Fruit fly (Drosophila melanogaster) whole organism, pupa: Measurements from ENCODE around the gene CG8945.

Experiments used
- CG10348 ChIP-seq: fragments of 200-800 bp; sonication (Bioruptor generic); IDR thresholded peaks from 2 replicates; pipeline ENCODE4 v1.3.6; 2022; ENCODE audit warnings: missing biosample characterization, missing genetic modification characterization
- CG12605 ChIP-seq: fragments of 200-800 bp; sonication (Bioruptor generic); IDR thresholded peaks from 2 replicates; pipeline ENCODE4 v1.3.6; 2022; ENCODE audit warnings: missing biosample characterization, missing genetic modification characterization
- CG13204 ChIP-seq: fragments of 200-800 bp; sonication (Bioruptor generic); optimal IDR thresholded peaks from 2 replicates; lab custom pipeline; 2018; ENCODE audit warnings: missing biosample characterization, mild to moderate bottlenecking, missing genetic modification characterization, moderate library complexity
- CG14655 ChIP-seq: fragments of 200-800 bp; sonication (Bioruptor generic); optimal IDR thresholded peaks from 3 replicates; lab custom pipeline; 2017; ENCODE audit warnings: mild to moderate bottlenecking, missing biosample characterization, missing genetic modification reagents, missing genetic modification characterization
- CG15710 ChIP-seq: fragments of 200-800 bp; sonication (Bioruptor generic); optimal IDR thresholded peaks from 2 replicates; lab custom pipeline; 2018; ENCODE audit warnings: missing biosample characterization, mild to moderate bottlenecking, missing genetic modification characterization, moderate library complexity
- CG17806 ChIP-seq: fragments of 200-800 bp; sonication (Bioruptor generic); optimal IDR thresholded peaks from 2 replicates; lab custom pipeline; 2018; ENCODE audit warnings: missing biosample characterization, mild to moderate bottlenecking, missing genetic modification characterization, moderate library complexity
- CG32121 ChIP-seq: fragments of 200-800 bp; sonication (Bioruptor generic); IDR thresholded peaks from 2 replicates; pipeline ENCODE4 v1.3.6; 2022; ENCODE audit warnings: missing biosample characterization, missing genetic modification characterization
- CG34367 ChIP-seq: fragments of 200-800 bp; sonication (Bioruptor generic); optimal IDR thresholded peaks from 2 replicates; lab custom pipeline; 2018; ENCODE audit warnings: missing biosample characterization, mild to moderate bottlenecking, missing genetic modification characterization
- CG4496 ChIP-seq: fragments of 200-800 bp; sonication (Bioruptor generic); IDR thresholded peaks from 3 replicates; pipeline ENCODE4 v1.3.6; 2022; ENCODE audit warnings: missing biosample characterization, missing genetic modification characterization
- CG8159 ChIP-seq: fragments of 200-800 bp; sonication (Bioruptor generic); optimal IDR thresholded peaks from 3 replicates; lab custom pipeline; 2018; ENCODE audit warnings: missing biosample characterization, mild to moderate bottlenecking, missing genetic modification characterization, moderate library complexity
- CG8301 ChIP-seq: fragments of 200-800 bp; sonication (Bioruptor generic); optimal IDR thresholded peaks from 2 replicates; lab custom pipeline; 2018; ENCODE audit warnings: missing biosample characterization, mild to moderate bottlenecking, missing genetic modification characterization
- CG9948 ChIP-seq: fragments of 200-800 bp; sonication (Bioruptor generic); optimal IDR thresholded peaks from 2 replicates; lab custom pipeline; 2018; ENCODE audit warnings: missing biosample characterization, mild to moderate bottlenecking, missing genetic modification characterization, moderate library complexity
- D1 ChIP-seq: fragments of 200-800 bp; sonication (Bioruptor generic); optimal IDR thresholded peaks from 2 replicates; lab custom pipeline; 2018; ENCODE audit warnings: missing biosample characterization, mild to moderate bottlenecking, missing genetic modification characterization, moderate library complexity
- EcR ChIP-seq: fragments of 200-800 bp; sonication (Bioruptor generic); optimal IDR thresholded peaks from 3 replicates; lab custom pipeline; 2019; ENCODE audit warnings: missing biosample characterization, missing genetic modification characterization, mild to moderate bottlenecking, moderate library complexity, missing genetic modification reagents
- Ets98B ChIP-seq: fragments of 200-800 bp; sonication (Bioruptor generic); IDR thresholded peaks from 2 replicates; pipeline ENCODE4 v1.3.6; 2022; ENCODE audit warnings: missing biosample characterization, missing genetic modification characterization
- Pif1A ChIP-seq: fragments of 200-800 bp; sonication (Bioruptor generic); optimal IDR thresholded peaks from 3 replicates; lab custom pipeline; 2016; ENCODE audit warnings: missing biosample characterization, missing genetic modification characterization
- Pif1B ChIP-seq: fragments of 200-800 bp; sonication (Bioruptor generic); optimal IDR thresholded peaks from 3 replicates; lab custom pipeline; 2016; ENCODE audit warnings: missing biosample characterization, missing genetic modification characterization
- Snoo ChIP-seq: fragments of 200-800 bp; sonication (Bioruptor generic); optimal IDR thresholded peaks from 3 replicates; lab custom pipeline; 2017; ENCODE audit warnings: missing biosample characterization, mild to moderate bottlenecking, missing genetic modification characterization, inconsistent platforms
- fd96Ca ChIP-seq: fragments of 200-800 bp; sonication (Bioruptor generic); IDR thresholded peaks from 3 replicates; pipeline ENCODE4 v1.3.6; 2022; ENCODE audit warnings: missing biosample characterization, missing genetic modification characterization
- gl ChIP-seq: fragments of 200-800 bp; sonication (Bioruptor generic); optimal IDR thresholded peaks from 2 replicates; lab custom pipeline; 2018; ENCODE audit warnings: missing biosample characterization, mild to moderate bottlenecking, missing genetic modification characterization
- rn ChIP-seq: fragments of 200-800 bp; sonication (Bioruptor generic); IDR thresholded peaks from 2 replicates; pipeline ENCODE4 v1.3.6; 2022; ENCODE audit warnings: missing biosample characterization, missing genetic modification characterization

CG8945 gene

dm6 chrX:17090585-17090984 lies 3.1 kb upstream of the CG8945 start:
- TF ChIP-seq rn (GFP tag; lab: Robert Waterston, UW) = no peak
- peak; percentile 20 for TF ChIP-seq CG14655 (GFP tag; lab: Kevin White, UChicago)

dm6 chrX:17081147-17081546 lies 6.3 kb downstream of the CG8945 start, which contains the start of gene CG4955:
Gene CG4955, plus strand, starts transcription at chrX:17081447.
- TF ChIP-seq fd96Ca (GFP tag; lab: Robert Waterston, UW) = no peak
- TF ChIP-seq CG8301 (tag; lab: Kevin White, UChicago) = no peak
- TF ChIP-seq D1 (tag; lab: Kevin White, UChicago) = no peak
- no peak for TF ChIP-seq CG32121
- no peak for TF ChIP-seq CG13204 (GFP tag; lab: Kevin White, UChicago)
- no peak for TF ChIP-seq gl (tag; lab: Kevin White, UChicago)
- no peak for TF ChIP-seq Pif1A (GFP tag; lab: Kevin White, UChicago)
- TF ChIP-seq CG15710 (tag; lab: Kevin White, UChicago) = no peak
- no peak for TF ChIP-seq Ets98B (GFP tag; lab: Robert Waterston, UW)
- TF ChIP-seq rn (GFP tag; lab: Robert Waterston, UW) = no peak
- TF ChIP-seq CG34367 = no peak
- no peak for TF ChIP-seq CG12605 (GFP tag; lab: Robert Waterston, UW)
- TF ChIP-seq CG9948 (tag; lab: Kevin White, UChicago) = no peak
- no peak for TF ChIP-seq CG4496 (GFP tag; lab: Robert Waterston, UW)
- TF ChIP-seq Snoo = no peak
- no peak for TF ChIP-seq CG10348 (GFP tag; lab: Robert Waterston, UW)
- TF ChIP-seq CG17806 (tag; lab: Kevin White, UChicago) = no peak
- TF ChIP-seq Pif1B (GFP tag; lab: Kevin White, UChicago) = no peak
- TF ChIP-seq EcR (GFP tag; lab: Kevin White, UChicago) = no peak
- TF ChIP-seq CG8159 (tag; lab: Kevin White, UChicago) = no peak

DNA sequence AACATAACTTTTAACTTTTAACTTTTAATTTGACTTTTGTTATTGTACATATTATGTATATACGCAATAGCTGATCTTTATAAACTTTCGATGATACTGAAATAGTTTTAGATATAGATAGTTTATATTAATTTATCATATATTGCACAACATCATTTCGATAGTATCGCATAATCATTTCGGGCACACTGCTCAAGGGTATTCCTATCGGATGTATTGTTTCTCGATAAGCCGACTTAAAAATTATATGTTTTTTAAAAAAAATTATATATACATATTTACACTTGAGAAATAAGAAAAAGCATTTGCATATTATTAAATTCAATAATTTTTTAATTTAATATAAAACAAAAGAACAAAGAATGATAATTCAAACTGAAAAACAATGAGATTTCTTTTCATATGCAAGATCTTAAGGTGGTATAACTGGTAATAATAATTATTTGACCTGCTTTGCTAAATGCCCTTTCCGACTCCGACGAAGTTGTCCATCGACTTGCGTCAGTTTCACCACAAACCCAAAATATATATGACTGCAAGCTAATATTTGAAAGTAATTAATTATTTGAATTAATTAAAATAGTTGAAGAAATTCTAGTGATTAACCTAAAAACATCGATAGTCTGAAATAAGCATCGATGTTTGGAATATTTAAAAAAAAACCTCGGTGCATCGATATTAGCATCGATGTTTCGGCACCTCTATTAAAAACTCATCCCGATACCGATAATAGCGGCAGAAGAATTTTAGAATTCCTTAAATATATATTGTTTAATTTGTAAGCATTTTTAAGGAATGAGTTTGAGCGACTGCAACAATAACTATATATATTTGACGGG lies 9.1 kb downstream of the CG8945 start, which contains the start of gene CG4949:
Gene CG4949 (plus strand): TSS at position 698 of the 839 bp plus-strand sequence.
- TF ChIP-seq CG15710 (tag; lab: Kevin White, UChicago) (no peak), CG8159 (tag; lab: Kevin White, UChicago) (no peak), CG17806 (tag; lab: Kevin White, UChicago) (peak; percentile 17), CG14655 (GFP tag; lab: Kevin White, UChicago) (peak; percentile 10), EcR (GFP tag; lab: Kevin White, UChicago) (no peak)
- TF ChIP-seq, all 21 proteins: peak for 2

dm6 chrX:17077290-17078138 lies 10.0 kb downstream of the CG8945 start, which contains the start of gene wcy:
Gene wcy, minus strand, starts transcription at chrX:17077897.
- TF ChIP-seq CG4496 (GFP tag; lab: Robert Waterston, UW) (peak; percentile 73), CG12605 (GFP tag; lab: Robert Waterston, UW) (peak; percentile 19; the same call in 1 of the 2 replicates), Ets98B (GFP tag; lab: Robert Waterston, UW) (peak; percentile 22; the same call in 1 of the 2 replicates), CG17806 (tag; lab: Kevin White, UChicago) (no peak)

dm6 chrX:17076449-17077289 lies 10.8 kb downstream of the CG8945 start:
- TF ChIP-seq CG32121 = no peak
- peak; percentile 9; the same call in 1 of the 3 replicates for TF ChIP-seq CG4496 (GFP tag; lab: Robert Waterston, UW)

- TF ChIP-seq CG13204 (GFP tag; lab: Kevin White, UChicago) (no peak), CG32121 (no peak), CG4496 (GFP tag; lab: Robert Waterston, UW) (no peak), Pif1A (GFP tag; lab: Kevin White, UChicago) (no peak), CG34367 (no peak), gl (tag; lab: Kevin White, UChicago) (no peak), CG8301 (tag; lab: Kevin White, UChicago) (no peak), CG17806 (tag; lab: Kevin White, UChicago) (no peak), CG9948 (tag; lab: Kevin White, UChicago) (no peak), EcR (GFP tag; lab: Kevin White, UChicago) (no peak), CG15710 (tag; lab: Kevin White, UChicago) (no peak), Snoo (no peak), CG10348 (GFP tag; lab: Robert Waterston, UW) (no peak), rn (GFP tag; lab: Robert Waterston, UW) (no peak), D1 (tag; lab: Kevin White, UChicago) (no peak), Ets98B (GFP tag; lab: Robert Waterston, UW) (no peak), CG14655 (GFP tag; lab: Kevin White, UChicago) (no peak)
These were observed 19.1 kb downstream of the CG8945 start, which contains the start of gene CG43077 for dm6 chrX:17068423-17068822. Gene CG43077, minus strand, starts transcription at chrX:17068523.
